Fruit fly (Drosophila melanogaster) whole organism, embryonic: Measurements from ENCODE around the gene mei-218.
A peak's percentile ranks its signal among the peaks of the same experiment; 100 is the strongest.

Source experiments
- Atf-2 ChIP-seq: fragments of 200-800 bp; sonication (Bioruptor generic); optimal IDR thresholded peaks from 2 replicates; lab custom pipeline; 2016; ENCODE audit warnings: missing biosample characterization, missing genetic modification characterization
- Atf3 ChIP-seq: fragments of 200-800 bp; sonication (Bioruptor generic); optimal IDR thresholded peaks from 3 replicates; lab custom pipeline; 2016; ENCODE audit warnings: missing biosample characterization, missing genetic modification characterization
- CG1024 ChIP-seq: fragments of 200-800 bp; sonication (Bioruptor generic); IDR thresholded peaks from 2 replicates; pipeline ENCODE4 v1.3.6; 2022; ENCODE audit warnings: missing biosample characterization, missing genetic modification characterization
- CG10321 ChIP-seq: fragments of 200-800 bp; sonication (Bioruptor generic); IDR thresholded peaks from 2 replicates; pipeline ENCODE4 v1.3.6; 2022; ENCODE audit warnings: missing biosample characterization, missing genetic modification characterization
- CG10431 ChIP-seq: fragments of 200-800 bp; sonication (Bioruptor generic); optimal IDR thresholded peaks from 3 replicates; lab custom pipeline; 2018; ENCODE audit warnings: missing biosample characterization, mild to moderate bottlenecking, missing genetic modification characterization
- CG10654 ChIP-seq: fragments of 200-800 bp; sonication (Bioruptor generic); optimal IDR thresholded peaks from 2 replicates; lab custom pipeline; 2016; ENCODE audit warnings: missing biosample characterization, missing genetic modification characterization
- CG11085 ChIP-seq: fragments of 200-800 bp; sonication (Bioruptor generic); IDR thresholded peaks from 2 replicates; pipeline ENCODE4 v1.3.6; 2022; ENCODE audit warnings: missing biosample characterization, missing genetic modification characterization
- CG11093 ChIP-seq: fragments of 200-800 bp; sonication (Bioruptor generic); IDR thresholded peaks from 3 replicates; pipeline ENCODE4 v1.3.6; 2022; ENCODE audit warnings: missing biosample characterization, missing genetic modification characterization
- CG11723 ChIP-seq: fragments of 200-800 bp; sonication (Bioruptor generic); optimal IDR thresholded peaks from 2 replicates; lab custom pipeline; 2017; ENCODE audit warnings: missing biosample characterization, mild to moderate bottlenecking, missing genetic modification characterization
- CG14710 ChIP-seq: fragments of 200-800 bp; sonication (Bioruptor generic); optimal IDR thresholded peaks from 3 replicates; lab custom pipeline; 2019; ENCODE audit warnings: missing biosample characterization, mild to moderate bottlenecking, missing genetic modification characterization, moderate library complexity
- CG16815 ChIP-seq: fragments of 200-800 bp; sonication (Bioruptor generic); optimal IDR thresholded peaks from 3 replicates; lab custom pipeline; 2017; ENCODE audit warnings: missing biosample characterization, mild to moderate bottlenecking, missing genetic modification characterization
- CG16863 ChIP-seq: fragments of 200-800 bp; sonication (Bioruptor generic); optimal IDR thresholded peaks from 3 replicates; lab custom pipeline; 2016; ENCODE audit warnings: missing biosample characterization, missing genetic modification characterization
- CG18262 ChIP-seq: fragments of 200-800 bp; optimal IDR thresholded peaks from 3 replicates; lab custom pipeline; 2019; ENCODE audit warnings: missing biosample characterization, mild to moderate bottlenecking, missing genetic modification characterization, moderate library complexity
- CG2712 ChIP-seq: fragments of 200-800 bp; optimal IDR thresholded peaks from 3 replicates; lab custom pipeline; 2019; ENCODE audit warnings: missing biosample characterization, mild to moderate bottlenecking, missing genetic modification characterization, moderate library complexity
- CG4282 ChIP-seq: fragments of 200-800 bp; sonication (Bioruptor generic); optimal IDR thresholded peaks from 2 replicates; lab custom pipeline; 2016; ENCODE audit warnings: missing biosample characterization, missing genetic modification characterization
- CG43689 ChIP-seq: fragments of 200-800 bp; sonication (Bioruptor generic); IDR thresholded peaks from 2 replicates; pipeline ENCODE4 v1.3.6; 2022; ENCODE audit warnings: missing biosample characterization, missing genetic modification characterization
- CG7556 ChIP-seq: fragments of 200-800 bp; sonication (Bioruptor generic); optimal IDR thresholded peaks from 2 replicates; lab custom pipeline; 2017; ENCODE audit warnings: missing biosample characterization, mild to moderate bottlenecking, missing genetic modification characterization
- CG8924 ChIP-seq: fragments of 200-800 bp; optimal IDR thresholded peaks from 3 replicates; lab custom pipeline; 2019; ENCODE audit warnings: missing biosample characterization, mild to moderate bottlenecking, missing genetic modification characterization, moderate library complexity
- CG9797 ChIP-seq: fragments of 200-800 bp; sonication (Bioruptor generic); optimal IDR thresholded peaks from 3 replicates; lab custom pipeline; 2018; ENCODE audit warnings: missing biosample characterization, mild to moderate bottlenecking, missing genetic modification characterization
- Chrac-16 ChIP-seq: fragments of 200-800 bp; sonication (Bioruptor generic); optimal IDR thresholded peaks from 3 replicates; lab custom pipeline; 2016; ENCODE audit warnings: missing biosample characterization, missing genetic modification characterization
- Hr51 ChIP-seq, 2 experiments: fragments of 200-800 bp; sonication (Bioruptor generic); optimal IDR thresholded peaks; 2 replicates in 1 of 2; 3 replicates in 1 of 2; lab custom pipeline; 2016 to 2018; ENCODE audit warnings: missing biosample characterization in 2 of 2, missing genetic modification characterization in 2 of 2, mild to moderate bottlenecking in 1 of 2, moderate library complexity in 1 of 2
- Kr ChIP-seq: fragments of 200-800 bp; sonication (Bioruptor generic); optimal IDR thresholded peaks from 2 replicates; lab custom pipeline; 2017; ENCODE audit warnings: missing biosample characterization, mild to moderate bottlenecking, missing genetic modification characterization
- NK7.1 ChIP-seq: fragments of 200-800 bp; sonication (Bioruptor generic); optimal IDR thresholded peaks from 3 replicates; lab custom pipeline; 2016; ENCODE audit warnings: missing biosample characterization, missing genetic modification characterization
- Nf-YC ChIP-seq: fragments of 200-800 bp; optimal IDR thresholded peaks from 3 replicates; lab custom pipeline; 2019; ENCODE audit warnings: missing biosample characterization, mild to moderate bottlenecking, missing genetic modification characterization, moderate library complexity
- Sox102F ChIP-seq: fragments of 200-800 bp; sonication (Bioruptor generic); optimal IDR thresholded peaks from 2 replicates; lab custom pipeline; 2018; ENCODE audit warnings: missing biosample characterization, mild to moderate bottlenecking, missing genetic modification characterization, moderate library complexity
- Ssrp ChIP-seq: fragments of 200-800 bp; sonication (Bioruptor generic); optimal IDR thresholded peaks from 2 replicates; lab custom pipeline; 2018; ENCODE audit warnings: missing biosample characterization, mild to moderate bottlenecking, missing genetic modification characterization, moderate library complexity
- Xrp1 ChIP-seq: fragments of 200-800 bp; sonication (Bioruptor generic); IDR thresholded peaks from 2 replicates; pipeline ENCODE4 v1.3.6; 2022; ENCODE audit warnings: missing biosample characterization, missing genetic modification characterization
- ash1 ChIP-seq: fragments of 200-800 bp; sonication (Bioruptor generic); optimal IDR thresholded peaks from 2 replicates; lab custom pipeline; 2018; ENCODE audit warnings: missing biosample characterization, mild to moderate bottlenecking, missing genetic modification characterization
- bab2 ChIP-seq: fragments of 200-800 bp; sonication (Bioruptor generic); optimal IDR thresholded peaks from 2 replicates; lab custom pipeline; 2016; ENCODE audit warnings: missing biosample characterization, missing genetic modification characterization
- bbx ChIP-seq: fragments of 200-800 bp; sonication (Bioruptor generic); IDR thresholded peaks from 2 replicates; pipeline ENCODE4 v1.3.6; 2022; ENCODE audit warnings: missing biosample characterization, missing genetic modification characterization; ENCODE audit not compliant: partially characterized antibody
- chinmo ChIP-seq: fragments of 200-800 bp; sonication (Bioruptor generic); IDR thresholded peaks from 4 replicates; pipeline ENCODE4 v1.3.6; 2022; ENCODE audit warnings: missing biosample characterization, missing genetic modification characterization; ENCODE audit not compliant: partially characterized antibody
- dysf ChIP-seq: fragments of 200-800 bp; sonication (Bioruptor generic); IDR thresholded peaks from 3 replicates; pipeline ENCODE4 v1.3.6; 2022; ENCODE audit warnings: missing biosample characterization, missing genetic modification characterization
- emc ChIP-seq: fragments of 200-800 bp; sonication (Bioruptor generic); optimal IDR thresholded peaks from 2 replicates; lab custom pipeline; 2016; ENCODE audit warnings: missing biosample characterization, missing genetic modification characterization
- ewg ChIP-seq: fragments of 200-800 bp; sonication (Bioruptor generic); optimal IDR thresholded peaks from 3 replicates; lab custom pipeline; 2017; ENCODE audit warnings: mild to moderate bottlenecking, missing biosample characterization, missing genetic modification reagents, missing genetic modification characterization
- gfzf ChIP-seq: fragments of 200-800 bp; sonication (Bioruptor generic); optimal IDR thresholded peaks from 2 replicates; lab custom pipeline; 2016; ENCODE audit warnings: missing biosample characterization, mild to moderate bottlenecking, missing genetic modification characterization, moderate library complexity
- kni ChIP-seq: fragments of 200-800 bp; sonication (Bioruptor generic); optimal IDR thresholded peaks from 3 replicates; lab custom pipeline; 2017; ENCODE audit warnings: mild to moderate bottlenecking, missing biosample characterization, missing genetic modification reagents, missing genetic modification characterization
- mld ChIP-seq: fragments of 200-800 bp; sonication (Bioruptor generic); IDR thresholded peaks from 3 replicates; pipeline ENCODE4 v1.3.6; 2022; ENCODE audit warnings: missing biosample characterization, missing genetic modification characterization; ENCODE audit not compliant: partially characterized antibody
- pnt ChIP-seq: fragments of 200-800 bp; sonication (Bioruptor generic); optimal IDR thresholded peaks from 3 replicates; lab custom pipeline; 2016; ENCODE audit warnings: missing biosample characterization, missing genetic modification characterization
- row ChIP-seq: fragments of 200-800 bp; sonication (Bioruptor generic); IDR thresholded peaks from 3 replicates; pipeline ENCODE4 v1.3.6; 2022; ENCODE audit warnings: missing biosample characterization, missing genetic modification characterization
- run ChIP-seq: fragments of 200-800 bp; sonication (Bioruptor generic); optimal IDR thresholded peaks from 3 replicates; lab custom pipeline; 2018; ENCODE audit warnings: missing biosample characterization, mild to moderate bottlenecking, missing genetic modification characterization
- sc ChIP-seq, 3 experiments: fragments of >200 bp in 2 of 3; fragments of 200-800 bp in 1 of 3; sonication (Bioruptor generic) in 1 of 3; optimal IDR thresholded peaks; 2 replicates in 2 of 3; 3 replicates in 1 of 3; lab custom pipeline; 2017; ENCODE audit warnings: mild to moderate bottlenecking in 1 of 3, missing biosample characterization in 1 of 3, missing genetic modification characterization in 1 of 3, missing genetic modification reagents in 1 of 3
- so ChIP-seq: fragments of 200-800 bp; sonication (Bioruptor generic); IDR thresholded peaks from 3 replicates; pipeline ENCODE4 v1.3.6; 2022; ENCODE audit warnings: missing biosample characterization, missing genetic modification characterization
- stwl ChIP-seq: fragments of 200-800 bp; sonication (Bioruptor generic); optimal IDR thresholded peaks from 3 replicates; lab custom pipeline; 2018; ENCODE audit warnings: missing biosample characterization, mild to moderate bottlenecking, missing genetic modification characterization, moderate library complexity
- tin ChIP-seq: fragments of 200-800 bp; sonication (Bioruptor generic); optimal IDR thresholded peaks from 3 replicates; lab custom pipeline; 2016; ENCODE audit warnings: missing biosample characterization, missing genetic modification characterization
- tio ChIP-seq: fragments of 200-800 bp; sonication (Bioruptor generic); optimal IDR thresholded peaks from 2 replicates; lab custom pipeline; 2017; ENCODE audit warnings: missing biosample characterization, missing genetic modification characterization, inconsistent platforms
- tll ChIP-seq, 2 experiments: fragments of 200-800 bp in 1 of 2; fragments of >200 bp in 1 of 2; sonication (Bioruptor generic) in 1 of 2; optimal IDR thresholded peaks; 2 replicates each; lab custom pipeline; 2017 to 2019; ENCODE audit warnings: missing biosample characterization in 2 of 2, missing genetic modification characterization in 2 of 2, mild to moderate bottlenecking in 1 of 2, moderate library complexity in 1 of 2
- unpg ChIP-seq: fragments of 200-800 bp; sonication (Bioruptor generic); optimal IDR thresholded peaks from 3 replicates; lab custom pipeline; 2018; ENCODE audit warnings: missing biosample characterization, mild to moderate bottlenecking, missing genetic modification characterization, moderate library complexity
- vfl ChIP-seq: fragments of 200-800 bp; sonication (Bioruptor generic); optimal IDR thresholded peaks from 2 replicates; lab custom pipeline; 2016; ENCODE audit warnings: missing biosample characterization, missing genetic modification characterization

Gene mei-218

DNA sequence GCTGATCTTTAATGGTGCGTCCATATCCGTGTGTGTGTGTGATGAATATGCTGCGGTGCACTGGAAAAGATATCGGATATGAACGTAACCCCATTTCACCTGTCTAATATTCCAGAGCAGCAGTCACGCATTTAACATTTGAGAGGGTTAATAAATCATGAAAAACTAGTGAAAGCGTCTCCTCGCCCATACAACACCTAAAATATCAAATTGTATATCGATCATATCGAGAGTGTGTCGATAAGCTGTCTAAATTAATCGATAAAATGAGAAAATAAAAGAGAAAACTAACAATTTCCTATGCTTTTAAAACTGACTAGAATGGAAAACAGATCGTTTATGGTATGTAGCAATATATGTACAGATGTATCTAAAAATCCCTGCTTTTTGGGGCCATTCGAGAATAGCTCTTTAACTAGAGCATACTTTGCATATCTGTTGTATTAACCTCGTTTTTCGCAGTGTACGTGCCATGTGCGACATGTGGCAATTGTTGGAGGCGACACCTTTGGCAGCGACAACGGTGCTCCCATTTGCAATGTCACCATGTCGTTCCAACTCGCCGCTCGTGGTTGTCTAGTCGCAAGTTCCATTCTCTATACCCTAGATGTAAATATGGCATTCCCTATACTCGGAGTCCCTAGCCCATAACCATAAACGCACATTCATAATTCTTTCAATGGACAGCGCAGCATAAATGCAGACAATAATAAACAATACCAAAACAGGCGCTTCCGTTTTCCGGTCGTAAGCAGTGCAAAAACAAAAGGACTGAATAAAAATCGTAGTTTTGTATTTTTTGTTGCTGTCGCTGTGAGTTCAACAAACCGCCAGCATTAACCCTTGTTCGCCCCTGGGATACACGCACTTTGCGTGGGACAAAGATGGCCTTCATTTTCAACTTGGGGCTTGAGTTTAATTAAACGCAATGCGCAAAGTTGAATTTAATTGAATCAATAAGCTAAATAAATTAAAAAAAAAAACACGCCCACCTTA, 30.5 kb downstream of the mei-218 start (continued):
- TF ChIP-seq tio (GFP tag; lab: Kevin White, UChicago) (peak; percentile 16), Hr51 (GFP tag; optimal IDR thresholded peaks at IDR 0.05; lab: Kevin White, UChicago) (no peak), Atf3 (GFP tag; lab: Kevin White, UChicago) (no peak), pnt (GFP tag; lab: Kevin White, UChicago) (no peak), sc (optimal IDR thresholded peaks at IDR 0.05; lab: Kevin White, UChicago) (no peak), sc (GFP tag; optimal IDR thresholded peaks at IDR 0.05; lab: Kevin White, UChicago) (peak; percentile 30), CG16863 (peak; percentile 3), tin (GFP tag; lab: Kevin White, UChicago) (peak; percentile 2), CG7556 (GFP tag; lab: Kevin White, UChicago) (peak; percentile 13), Chrac-16 (GFP tag; lab: Kevin White, UChicago) (no peak), Xrp1 (GFP tag; lab: Robert Waterston, UW) (no peak), Atf-2 (GFP tag; lab: Kevin White, UChicago) (no peak), CG11723 (GFP tag; lab: Kevin White, UChicago) (no peak), CG43689 (GFP tag; lab: Robert Waterston, UW) (no peak), ash1 (GFP tag; lab: Kevin White, UChicago) (no peak), stwl (peak; percentile 0), chinmo (GFP tag; lab: Robert Waterston, UW) (no peak), CG4282 (GFP tag; lab: Kevin White, UChicago) (no peak), CG10654 (GFP tag; lab: Kevin White, UChicago) (no peak), dysf (GFP tag; lab: Robert Waterston, UW) (no peak), unpg (GFP tag; lab: Kevin White, UChicago) (no peak), CG10321 (GFP tag; lab: Robert Waterston, UW) (no peak), run (tag; lab: Kevin White, UChicago) (no peak), CG11085 (no peak), ewg (GFP tag; lab: Kevin White, UChicago) (no peak), vfl (no peak), Kr (GFP tag; lab: Kevin White, UChicago) (no peak), CG2712 (tag; lab: Kevin White, UChicago) (peak; percentile 16), gfzf (GFP tag; lab: Kevin White, UChicago) (no peak), tll (GFP tag; optimal IDR thresholded peaks at IDR 0.05; lab: Kevin White, UChicago) (no peak), bab2 (GFP tag; lab: Kevin White, UChicago) (no peak), row (GFP tag; lab: Robert Waterston, UW) (0 out of 3 replicates have a peak, but pooled peaks have one; percentile 12), mld (no peak), NK7.1 (GFP tag; lab: Kevin White, UChicago) (no peak), CG18262 (tag; lab: Kevin White, UChicago) (peak; percentile 31), CG8924 (tag; lab: Kevin White, UChicago) (no peak), CG14710 (no peak), Ssrp (tag; lab: Kevin White, UChicago) (peak; percentile 8), CG16815 (GFP tag; lab: Kevin White, UChicago) (no peak), CG9797 (GFP tag; lab: Kevin White, UChicago) (no peak), CG11093 (GFP tag; lab: Robert Waterston, UW) (no peak), kni (GFP tag; lab: Kevin White, UChicago) (no peak), Sox102F (GFP tag; lab: Kevin White, UChicago) (peak; percentile 25), bbx (GFP tag; lab: Robert Waterston, UW) (no peak), so (GFP tag; lab: Robert Waterston, UW) (no peak), CG1024 (no peak), CG10431 (GFP tag; lab: Kevin White, UChicago) (no peak), emc (no peak), Nf-YC (tag; lab: Kevin White, UChicago) (no peak)
